Fruit fly (Drosophila melanogaster): Measurements from ENCODE around the gene Pfdn1.

Gene Pfdn1

dm6 chr2L:6051212-6051621 is 17.7 kb upstream of the Pfdn1 start (continued):
- TF ChIP-seq nau (GFP tag; optimal IDR thresholded peaks at IDR 0.05) (no peak), HLH4C (GFP tag; IDR thresholded peaks at IDR 0.05; ENCODE audit: partially characterized antibody) (no peak), oc (tag; optimal IDR thresholded peaks at IDR 0.05) (peak; percentile 96), sug (tag; optimal IDR thresholded peaks at IDR 0.05) (peak; percentile 96), bowl (GFP tag; IDR thresholded peaks at IDR 0.05) (peak; percentile 90), CG6765 (GFP tag; optimal IDR thresholded peaks at IDR 0.05) (peak; percentile 96), CG10959 (GFP tag; IDR thresholded peaks at IDR 0.05) (peak; percentile 93), Kr (GFP tag; optimal IDR thresholded peaks at IDR 0.05) (peak; percentile 27), CG12071 (GFP tag; optimal IDR thresholded peaks at IDR 0.05) (peak; percentile 98), Doc3 (GFP tag; IDR thresholded peaks at IDR 0.05; ENCODE audit: partially characterized antibody) (no peak), H2.0 (GFP tag; IDR thresholded peaks at IDR 0.05) (peak; percentile 90), CG12219 (GFP tag; optimal IDR thresholded peaks at IDR 0.05) (peak; percentile 99), en (GFP tag; optimal IDR thresholded peaks at IDR 0.05) (peak; percentile 91), Med (GFP tag) (peak; percentile 100), CG13287 (GFP tag; IDR thresholded peaks at IDR 0.05; ENCODE audit: partially characterized antibody) (no peak), Rx (GFP tag; IDR thresholded peaks at IDR 0.05) (peak; percentile 80), mam (GFP tag; optimal IDR thresholded peaks at IDR 0.05) (peak; percentile 93), CG12769 (tag; optimal IDR thresholded peaks at IDR 0.05) (no peak), dimm (GFP tag; IDR thresholded peaks at IDR 0.05) (peak; percentile 81), pb (GFP tag; optimal IDR thresholded peaks at IDR 0.05) (peak; percentile 93), Dref (GFP tag; IDR thresholded peaks at IDR 0.05) (0 out of 2 replicates have a peak, but pooled peaks have one; percentile 20), CG10565 (GFP tag; optimal IDR thresholded peaks at IDR 0.05) (peak; percentile 80), CG7745 (tag; optimal IDR thresholded peaks at IDR 0.05) (peak; percentile 40), CG3065 (GFP tag; optimal IDR thresholded peaks at IDR 0.05) (peak; percentile 80), CG18764 (GFP tag; optimal IDR thresholded peaks at IDR 0.05) (peak; percentile 85), fd3F (GFP tag; optimal IDR thresholded peaks at IDR 0.05) (peak; percentile 92), danr (GFP tag; IDR thresholded peaks at IDR 0.05) (peak; percentile 37; the same call in 1 of the 2 replicates), p53 (GFP tag; optimal IDR thresholded peaks at IDR 0.05) (peak; percentile 90), stc (GFP tag; IDR thresholded peaks at IDR 0.05) (peak; percentile 95), nom (GFP tag; optimal IDR thresholded peaks at IDR 0.05) (peak; percentile 93), sd (tag; optimal IDR thresholded peaks at IDR 0.05) (no peak), hth (optimal IDR thresholded peaks at IDR 0.05) (no peak), HLHmδ (GFP tag; optimal IDR thresholded peaks at IDR 0.05) (no peak), CG6175 (GFP tag; IDR thresholded peaks at IDR 0.05) (no peak), Meics (GFP tag; optimal IDR thresholded peaks at IDR 0.05) (peak; percentile 97), CG31224 (GFP tag; IDR thresholded peaks at IDR 0.05) (peak; percentile 78), HLH3B (GFP tag; IDR thresholded peaks at IDR 0.05) (peak; percentile 95), Sry-β (GFP tag; optimal IDR thresholded peaks at IDR 0.05) (peak; percentile 60), Sox102F (GFP tag; optimal IDR thresholded peaks at IDR 0.05) (peak; percentile 95), CG10321 (GFP tag; IDR thresholded peaks at IDR 0.05) (peak; percentile 81), CG6791 (GFP tag; IDR thresholded peaks at IDR 0.05; ENCODE audit: partially characterized antibody) (0 out of 3 replicates have a peak, but pooled peaks have one; percentile 12), CG12659 (GFP tag; optimal IDR thresholded peaks at IDR 0.05) (peak; percentile 97), Hr51 (GFP tag; optimal IDR thresholded peaks at IDR 0.05) (peak; percentile 90 to 98), vnd (GFP tag; IDR thresholded peaks at IDR 0.05; ENCODE audit: partially characterized antibody) (no peak), Lpt (GFP tag; optimal IDR thresholded peaks at IDR 0.05) (no peak), CrebB (tag; optimal IDR thresholded peaks at IDR 0.05) (peak; percentile 98), CG34224 (GFP tag; IDR thresholded peaks at IDR 0.05; ENCODE audit: partially characterized antibody) (no peak), Atf6 (GFP tag; IDR thresholded peaks at IDR 0.05) (peak; percentile 97), her (GFP tag; optimal IDR thresholded peaks at IDR 0.05) (peak; percentile 95), CG12155 (GFP tag; optimal IDR thresholded peaks at IDR 0.05) (peak; percentile 89)

Data from whole organism, embryonic.